Fruit fly (Drosophila melanogaster): ENCODE results near the gene Mt2.

Gene Mt2

DNA sequence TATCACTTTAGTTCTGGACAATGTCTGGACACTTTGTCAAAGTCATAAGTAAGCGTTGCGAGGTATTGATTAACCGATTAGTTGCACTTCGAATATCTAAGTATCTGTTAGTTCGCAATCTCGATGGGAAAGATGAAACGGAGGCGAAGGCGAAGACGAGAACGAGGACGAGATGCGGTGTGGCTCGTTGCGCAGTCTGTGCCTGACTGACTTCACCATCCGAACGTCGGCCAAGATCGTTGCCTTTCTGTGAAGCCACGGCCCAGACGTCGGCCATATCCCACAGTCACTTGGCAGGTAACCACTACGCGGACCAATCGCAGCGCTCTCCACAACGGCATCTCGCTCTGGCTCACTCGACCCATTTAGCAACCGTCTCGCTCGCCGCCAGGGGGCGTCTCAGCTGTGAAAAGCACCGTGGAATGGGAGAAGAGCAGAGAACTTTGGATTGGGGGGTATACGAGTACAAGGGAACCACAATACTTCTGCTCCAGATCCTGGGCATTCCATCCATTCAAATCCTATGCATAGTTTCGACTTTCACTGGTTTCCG lies 10.6 kb upstream of the Mt2 start, which contains the start of gene prd (continued):
- no peak for TF ChIP-seq CrebB (tag; optimal IDR thresholded peaks at IDR 0.05)
- TF ChIP-seq danr (GFP tag; IDR thresholded peaks at IDR 0.05), result no peak
- peak; percentile 76 for TF ChIP-seq CG15479 (GFP tag; optimal IDR thresholded peaks at IDR 0.05)

- TF ChIP-seq sd (tag; optimal IDR thresholded peaks at IDR 0.05) (no peak), CG16863 (GFP tag; optimal IDR thresholded peaks at IDR 0.05) (no peak), crp (GFP tag; optimal IDR thresholded peaks at IDR 0.05) (no peak), so (GFP tag; IDR thresholded peaks at IDR 0.05) (no peak), tll (GFP tag; optimal IDR thresholded peaks at IDR 0.05) (peak in 1 of 2 experiments; percentile 69), D19B (GFP tag; optimal IDR thresholded peaks at IDR 0.05) (no peak), sens (GFP tag) (no peak), CG9932 (GFP tag; IDR thresholded peaks at IDR 0.05) (no peak), zen (tag; optimal IDR thresholded peaks at IDR 0.05) (peak; percentile 39), CG32532 (GFP tag; IDR thresholded peaks at IDR 0.05) (no peak), knrl (GFP tag; IDR thresholded peaks at IDR 0.05; ENCODE audit: partially characterized antibody) (no peak), cad (GFP tag; optimal IDR thresholded peaks at IDR 0.05) (peak; percentile 98), emc (GFP tag; optimal IDR thresholded peaks at IDR 0.05) (no peak), CG14710 (tag; optimal IDR thresholded peaks at IDR 0.05) (no peak)
These were observed 8.9 kb upstream of the Mt2 start for dm6 chr2L:12087442-12087841.

- TF ChIP-seq tll (GFP tag; optimal IDR thresholded peaks at IDR 0.05) (peak in 1 of 2 experiments; percentile 94), Opbp (GFP tag; IDR thresholded peaks at IDR 0.05; ENCODE audit: partially characterized antibody) (no peak), CG7928 (GFP tag; optimal IDR thresholded peaks at IDR 0.05) (no peak), cad (GFP tag; optimal IDR thresholded peaks at IDR 0.05) (peak; percentile 33)
These were observed 7.2 kb upstream of the Mt2 start for dm6 chr2L:12089145-12089544.

dm6 chr2L:12091522-12091921 lies 4.8 kb upstream of the Mt2 start, which contains the start of gene Pex19:
Gene Pex19 (plus strand): TSS chr2L:12091822.
- TF ChIP-seq CG3838 (GFP tag; optimal IDR thresholded peaks at IDR 0.05) (no peak), CG11695 (GFP tag; IDR thresholded peaks at IDR 0.05) (no peak), CG2889 (GFP tag; IDR thresholded peaks at IDR 0.05) (no peak), maf-S (GFP tag; optimal IDR thresholded peaks at IDR 0.05) (no peak), Sox100B (GFP tag; optimal IDR thresholded peaks at IDR 0.05) (no peak), CG10462 (GFP tag; optimal IDR thresholded peaks at IDR 0.05) (no peak), NK7.1 (GFP tag; optimal IDR thresholded peaks at IDR 0.05) (no peak), HmgD (GFP tag; optimal IDR thresholded peaks at IDR 0.05) (no peak), Nf-YA (GFP tag; IDR thresholded peaks at IDR 0.05) (no peak), Sry-δ (GFP tag; optimal IDR thresholded peaks at IDR 0.05) (no peak)

- TF ChIP-seq prd (optimal IDR thresholded peaks at IDR 0.05) (no peak), prd (GFP tag; IDR thresholded peaks at IDR 0.05) (peak; percentile 3; the same call in 1 of the 3 replicates), E2f1 (GFP tag; IDR thresholded peaks at IDR 0.05) (no peak), CG9876 (GFP tag; optimal IDR thresholded peaks at IDR 0.05) (no peak), cad (GFP tag; optimal IDR thresholded peaks at IDR 0.05) (peak; percentile 86), Elba2 (GFP tag; optimal IDR thresholded peaks at IDR 0.05) (no peak), tll (GFP tag; optimal IDR thresholded peaks at IDR 0.05) (peak in 1 of 2 experiments; percentile 95), Hsf (GFP tag; optimal IDR thresholded peaks at IDR 0.05) (no peak), CG17829 (tag; optimal IDR thresholded peaks at IDR 0.05) (no peak)
These were observed 4.3 kb upstream of the Mt2 start for dm6 chr2L:12092041-12092440.
